Fruit fly (Drosophila melanogaster) S2 (cell line): Measurements from ENCODE around the gene Cpr30B.

Source experiments
- CG8478 ChIP-seq: fragments of >200 bp; optimal IDR thresholded peaks from 2 replicates; lab custom pipeline; 2018
- CTCF ChIP-seq, 2 experiments: fragments of >200 bp; optimal IDR thresholded peaks; 2 replicates each; lab custom pipeline; 2018

DNA sequence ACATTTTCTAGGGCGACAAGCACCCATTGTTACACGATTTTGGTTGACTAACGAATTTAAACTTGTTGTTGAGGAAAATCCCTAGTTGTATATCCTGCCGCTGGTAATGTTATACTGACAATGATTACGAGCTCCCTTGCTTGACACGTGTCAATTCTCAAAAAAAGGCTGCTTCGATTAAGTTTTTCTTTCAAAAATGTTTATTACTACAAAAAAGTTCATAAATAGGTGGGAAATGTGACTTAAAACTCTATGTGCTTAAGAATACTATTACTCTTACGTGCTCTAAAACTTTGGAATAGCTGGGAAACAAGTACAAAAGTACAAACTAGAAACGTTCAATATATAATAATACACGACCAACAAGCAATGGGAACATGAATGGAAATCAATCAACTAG is 36.9 kb downstream of the Cpr30B start, which contains the start of gene CG31709:
- TF ChIP-seq CTCF (optimal IDR thresholded peaks at IDR 0.05; lab: Kevin White, UChicago) (no peak), CG8478 (no peak)
